Fruit fly (Drosophila melanogaster): ENCODE data around the gene cni.

Gene cni

DNA sequence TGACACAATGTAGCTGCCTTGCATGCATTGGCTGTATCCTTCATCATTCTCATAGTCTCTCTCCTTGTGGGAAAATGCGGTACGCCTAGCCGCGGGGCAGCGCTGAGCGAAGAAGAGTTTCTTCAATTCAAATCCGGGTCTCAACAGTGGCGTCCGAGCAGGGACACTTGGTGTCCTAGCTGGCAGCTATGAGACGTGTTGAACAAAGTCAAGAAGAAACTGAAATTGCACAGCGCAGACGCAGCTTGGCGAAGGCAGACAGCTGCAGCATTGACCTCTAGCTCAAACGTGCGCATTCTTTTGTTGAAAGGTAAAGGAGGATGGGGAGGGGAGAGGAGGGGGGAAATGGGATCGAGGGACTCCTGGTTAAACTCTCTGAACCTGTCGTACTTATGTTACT is 46.8 kb downstream of the cni start:
- TF ChIP-seq noc (tag; optimal IDR thresholded peaks at IDR 0.05), result no peak

DNA sequence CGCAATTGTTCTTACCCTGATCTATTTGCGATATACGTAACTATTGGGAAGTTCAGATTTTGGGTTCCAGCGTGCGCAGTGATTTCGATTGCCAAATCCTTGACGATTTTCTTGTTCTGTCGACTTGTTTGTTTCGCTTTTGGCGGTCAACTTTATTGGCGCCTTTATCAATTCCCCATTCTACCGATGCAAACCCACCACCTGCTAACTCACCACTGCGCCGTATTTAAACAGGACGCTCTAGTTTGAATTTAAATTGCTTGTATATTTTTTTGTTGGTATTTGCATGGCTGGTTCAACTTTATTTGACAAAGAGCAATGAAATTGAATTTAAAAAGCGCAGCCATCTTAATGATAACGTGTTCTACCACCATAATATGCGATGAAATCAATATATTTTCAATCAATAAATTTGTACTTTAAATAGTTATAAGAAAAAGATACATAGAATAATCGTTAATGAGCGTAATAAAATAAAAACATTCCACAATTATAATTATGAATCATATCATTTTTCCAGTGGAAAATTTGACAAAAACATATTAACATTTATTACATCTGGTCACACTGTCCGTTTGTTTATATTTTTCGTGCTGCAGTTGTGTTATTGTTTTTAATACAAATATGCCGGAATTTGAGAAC is 48.8 kb downstream of the cni start, which contains the start of the genes twe and CG4935:
twe (minus strand) TSS at position 302 of the 642 bp plus-strand sequence.
CG4935 (plus strand) TSS at position 566 of the 642 bp plus-strand sequence.
- TF ChIP-seq noc (tag; optimal IDR thresholded peaks at IDR 0.05), result no peak

Data from whole organism, larva.